Worm (Caenorhabditis elegans) whole organism, mixed stage, embryonic: Measurements from ENCODE around the gene lgc-31.

Experiments used
- elt-3 ChIP-seq: fragments of 150-350 bp; optimal IDR thresholded peaks from 2 replicates; lab custom pipeline; 2014; ENCODE audit warnings: missing biosample characterization, missing genetic modification characterization
- lin-13 ChIP-seq: fragments of 150-350 bp; optimal IDR thresholded peaks from 2 replicates; lab custom pipeline; 2014; ENCODE audit warnings: missing biosample characterization, missing genetic modification characterization
- nhr-76 ChIP-seq: sonication (generic microtip); optimal IDR thresholded peaks from 2 replicates; lab custom pipeline; 2017; ENCODE audit warnings: missing biosample characterization, missing genetic modification characterization
- pha-4 ChIP-seq: fragments of 150-350 bp; optimal IDR thresholded peaks from 2 replicates; lab custom pipeline; 2018; ENCODE audit warnings: missing biosample characterization, missing genetic modification reagents, missing genetic modification characterization
- unc-120 ChIP-seq: sonication (generic microtip); optimal IDR thresholded peaks from 2 replicates; lab custom pipeline; 2017; ENCODE audit warnings: missing genetic modification characterization, missing compliant biosample characterization; ENCODE audit not compliant: poor library complexity, severe bottlenecking
- unc-62 ChIP-seq: fragments of 150-350 bp; optimal IDR thresholded peaks from 2 replicates; lab custom pipeline; 2014; ENCODE audit warnings: missing biosample characterization, missing genetic modification reagents, missing genetic modification characterization
- ztf-11 ChIP-seq: fragments of 150-350 bp; optimal IDR thresholded peaks from 2 replicates; lab custom pipeline; 2014; ENCODE audit warnings: missing biosample characterization, missing genetic modification characterization

- TF ChIP-seq ztf-11 (tag; lab: Kevin White, UChicago) (peak; percentile 23), elt-3 (tag; lab: Kevin White, UChicago) (no peak), unc-62 (GFP tag; lab: Kevin White, UChicago) (no peak), pha-4 (no peak), lin-13 (peak; percentile 6), unc-120 (tag; lab: Kevin White, UChicago) (peak; percentile 74), nhr-76 (no peak)
Measured at ce11 chrV:15551642-15552041, 29.8 kb upstream of the lgc-31 start.
